Worm (Caenorhabditis elegans) whole organism, L4 larva: ENCODE measurements around the gene vps-36.

ENCODE experiments used
- lsy-2 ChIP-seq, 2 experiments: fragments of 150-350 bp in 1 of 2; sonication (generic microtip) in 1 of 2; optimal IDR thresholded peaks; 2 replicates each; lab custom pipeline; 2014 to 2017; ENCODE audit warnings: missing biosample characterization in 2 of 2, missing genetic modification characterization in 2 of 2
- nhr-11 ChIP-seq: fragments of 150-350 bp; optimal IDR thresholded peaks from 2 replicates; lab custom pipeline; 2014; ENCODE audit warnings: missing biosample characterization, missing genetic modification characterization
- nhr-111 ChIP-seq: fragments of 200-800 bp; sonication (Bioruptor generic); optimal IDR thresholded peaks from 2 replicates; lab custom pipeline; 2018; ENCODE audit warnings: mild to moderate bottlenecking, missing genetic modification characterization, missing compliant biosample characterization
- nhr-76 ChIP-seq: fragments of 150-350 bp; optimal IDR thresholded peaks from 2 replicates; lab custom pipeline; 2014; ENCODE audit warnings: missing biosample characterization, missing genetic modification characterization

DNA sequence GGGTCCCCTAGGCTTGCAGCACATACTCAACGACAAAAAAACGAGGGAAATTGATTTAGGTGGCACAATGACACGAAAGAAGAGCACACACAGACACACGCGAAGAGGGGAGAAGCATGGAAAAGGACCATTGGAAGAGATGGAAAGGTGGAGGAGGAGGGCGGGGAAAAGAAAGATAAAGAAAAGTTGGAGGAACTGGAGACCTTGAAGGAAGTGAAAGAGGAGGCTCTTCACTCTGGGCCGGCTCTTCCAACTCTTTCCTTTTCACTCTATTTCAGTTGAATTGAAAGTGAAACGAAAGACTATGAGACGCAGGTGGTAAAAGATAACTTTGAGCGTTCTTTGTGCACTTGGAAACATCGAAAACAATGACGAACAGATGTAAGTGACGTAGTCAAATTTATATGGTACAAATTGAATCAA is 990 bp upstream of the vps-36 start:
- TF ChIP-seq lsy-2 (tag; optimal IDR thresholded peaks at IDR 0.05; lab: Kevin White, UChicago) (peak; percentile 24 to 57), nhr-111 (no peak), nhr-11 (tag; lab: Kevin White, UChicago) (peak; percentile 86), nhr-76 (no peak)
